Worm (Caenorhabditis elegans) whole organism, L2 larva: ENCODE measurements around the gene pqn-16.

Experiments used
- F13H6.1 ChIP-seq: sonication (generic microtip); optimal IDR thresholded peaks from 2 replicates; lab custom pipeline; 2016; ENCODE audit warnings: missing genetic modification characterization, missing compliant biosample characterization
- ama-1 ChIP-seq: fragments of 150-350 bp; optimal IDR thresholded peaks from 2 replicates; lab custom pipeline; 2018; ENCODE audit warnings: inconsistent platforms
- egl-27 ChIP-seq: sonication (generic microtip); optimal IDR thresholded peaks from 3 replicates; lab custom pipeline; 2017; ENCODE audit warnings: missing biosample characterization, missing genetic modification reagents, missing genetic modification characterization
- elt-3 ChIP-seq: sonication (generic microtip); optimal IDR thresholded peaks from 2 replicates; lab custom pipeline; 2017; ENCODE audit warnings: missing biosample characterization, missing genetic modification characterization
- nhr-237 ChIP-seq: fragments of 150-350 bp; optimal IDR thresholded peaks from 2 replicates; lab custom pipeline; 2014; ENCODE audit warnings: missing biosample characterization, missing genetic modification characterization
- nhr-6 ChIP-seq: fragments of 150-350 bp; optimal IDR thresholded peaks from 2 replicates; lab custom pipeline; 2014; ENCODE audit warnings: missing biosample characterization, missing genetic modification characterization
- peb-1 ChIP-seq: fragments of 150-350 bp; optimal IDR thresholded peaks from 2 replicates; lab custom pipeline; 2014; ENCODE audit warnings: missing biosample characterization, missing genetic modification characterization
- snpc-4 ChIP-seq: fragments of 150-350 bp; optimal IDR thresholded peaks from 2 replicates; lab custom pipeline; 2014; ENCODE audit warnings: missing biosample characterization, missing genetic modification characterization
- unc-55 ChIP-seq: fragments of 150-350 bp; sonication (generic microtip); optimal IDR thresholded peaks from 3 replicates; lab custom pipeline; 2014; ENCODE audit warnings: missing biosample characterization, missing genetic modification reagents, missing genetic modification characterization
- unc-62 ChIP-seq: fragments of 150-350 bp; optimal IDR thresholded peaks from 2 replicates; lab custom pipeline; 2014; ENCODE audit warnings: missing biosample characterization, missing genetic modification reagents, missing genetic modification characterization

ce11 chrV:9166306-9166705 is 7.6 kb upstream of the pqn-16 start:
- TF ChIP-seq nhr-6 (tag; lab: Kevin White, UChicago) (peak; percentile 8), snpc-4 (tag; lab: Kevin White, UChicago) (no peak), elt-3 (tag; lab: Kevin White, UChicago) (no peak), peb-1 (no peak), unc-55 (GFP tag; lab: Kevin White, UChicago) (no peak), unc-62 (GFP tag; lab: Kevin White, UChicago) (no peak), F13H6.1 (tag; lab: Kevin White, UChicago) (no peak), nhr-237 (tag; lab: Kevin White, UChicago) (no peak), ama-1 (lab: Kevin White, UChicago) (no peak), egl-27 (tag; lab: Kevin White, UChicago) (no peak)
